Fruit fly (Drosophila melanogaster) whole organism, wandering third instar larva: ENCODE measurements around the gene CG44006.
A peak's percentile ranks its signal among the peaks of the same experiment; 100 is the strongest.

Source experiments
- Abd-B ChIP-seq: fragments of >200 bp; optimal IDR thresholded peaks from 2 replicates; lab custom pipeline; 2017; ENCODE audit warnings: missing biosample characterization, missing genetic modification characterization
- CG32264 ChIP-seq: fragments of 200-800 bp; sonication (Bioruptor generic); optimal IDR thresholded peaks from 2 replicates; lab custom pipeline; 2016; ENCODE audit warnings: missing biosample characterization, missing genetic modification characterization
- Dfd ChIP-seq: fragments of >200 bp; optimal IDR thresholded peaks from 2 replicates; lab custom pipeline; 2017; ENCODE audit warnings: missing biosample characterization, missing genetic modification characterization
- Dif ChIP-seq: fragments of 200-275, 200-300 bp; sonication (Bioruptor generic); optimal IDR thresholded peaks from 2 replicates; lab custom pipeline; 2018; ENCODE audit warnings: missing biosample characterization, missing genetic modification characterization; ENCODE audit not compliant: partially characterized antibody
- GATAd ChIP-seq: sonication (Bioruptor generic); optimal IDR thresholded peaks from 2 replicates; lab custom pipeline; 2016; ENCODE audit warnings: missing biosample characterization, missing genetic modification characterization
- HLH106 ChIP-seq: fragments of 200-800 bp; optimal IDR thresholded peaks from 3 replicates; lab custom pipeline; 2019; ENCODE audit warnings: missing biosample characterization, mild to moderate bottlenecking, missing genetic modification characterization, moderate library complexity
- Hnf4 ChIP-seq: fragments of 200-800 bp; sonication (Bioruptor generic); optimal IDR thresholded peaks from 2 replicates; lab custom pipeline; 2016; ENCODE audit warnings: missing biosample characterization, mild to moderate bottlenecking, missing genetic modification characterization
- Hr83 ChIP-seq: fragments of 200-300 bp; sonication (Bioruptor generic); optimal IDR thresholded peaks from 2 replicates; lab custom pipeline; 2016; ENCODE audit warnings: missing biosample characterization, mild to moderate bottlenecking, missing genetic modification characterization, moderate library complexity; ENCODE audit not compliant: poor library complexity, severe bottlenecking
- Jra ChIP-seq: sonication (Bioruptor generic); optimal IDR thresholded peaks from 2 replicates; lab custom pipeline; 2016; ENCODE audit warnings: missing biosample characterization, missing genetic modification characterization
- Mio ChIP-seq: sonication (Bioruptor generic); optimal IDR thresholded peaks from 2 replicates; lab custom pipeline; 2016; ENCODE audit warnings: missing biosample characterization, missing genetic modification characterization
- Myc ChIP-seq: fragments of >200 bp; optimal IDR thresholded peaks from 2 replicates; lab custom pipeline; 2017
- N ChIP-seq: fragments of >200 bp; optimal IDR thresholded peaks from 2 replicates; lab custom pipeline; 2018; ENCODE audit warnings: missing biosample characterization, missing external identifiers, missing genetic modification characterization
- OdsH ChIP-seq: fragments of 200-800 bp; sonication (Bioruptor generic); optimal IDR thresholded peaks from 2 replicates; lab custom pipeline; 2016; ENCODE audit warnings: missing biosample characterization, mild to moderate bottlenecking, missing genetic modification characterization
- Rel ChIP-seq, 2 experiments: fragments of 200-800 bp; sonication (Bioruptor generic) in 1 of 2; optimal IDR thresholded peaks; 2 replicates in 1 of 2; 3 replicates in 1 of 2; lab custom pipeline; 2016 to 2019; ENCODE audit warnings: mild to moderate bottlenecking in 2 of 2, missing biosample characterization in 2 of 2, missing genetic modification characterization in 2 of 2, moderate library complexity in 1 of 2
- Sp1 ChIP-seq: fragments of 200-800 bp; sonication (Bioruptor generic); optimal IDR thresholded peaks from 3 replicates; lab custom pipeline; 2019; ENCODE audit warnings: missing biosample characterization, mild to moderate bottlenecking, missing genetic modification characterization, moderate library complexity
- Vsx2 ChIP-seq: fragments of 200-300, 225-300 bp; sonication (Bioruptor generic); optimal IDR thresholded peaks from 2 replicates; lab custom pipeline; 2018; ENCODE audit warnings: missing biosample characterization, missing genetic modification characterization; ENCODE audit not compliant: partially characterized antibody
- br ChIP-seq: fragments of 200-800 bp; sonication (Bioruptor generic); optimal IDR thresholded peaks from 2 replicates; lab custom pipeline; 2016; ENCODE audit warnings: missing biosample characterization, missing genetic modification characterization
- brk ChIP-seq: fragments of 200-800 bp; sonication (Bioruptor generic); optimal IDR thresholded peaks from 2 replicates; lab custom pipeline; 2016; ENCODE audit warnings: missing biosample characterization, mild to moderate bottlenecking, missing genetic modification characterization
- dl ChIP-seq, 2 experiments: fragments of 175-275, 200-275 bp in 1 of 2; fragments of 200-275 bp in 1 of 2; sonication (Bioruptor generic); optimal IDR thresholded peaks; lab custom pipeline; 2018; ENCODE audit warnings: mild to moderate bottlenecking in 2 of 2, missing biosample characterization in 2 of 2, missing genetic modification characterization in 2 of 2, moderate library complexity in 2 of 2; ENCODE audit not compliant: partially characterized antibody in 2 of 2, insufficient read depth in 1 of 2
- dmrt93B ChIP-seq: fragments of 200-800 bp; sonication (Bioruptor generic); optimal IDR thresholded peaks from 2 replicates; lab custom pipeline; 2018; ENCODE audit warnings: missing biosample characterization, mild to moderate bottlenecking, missing genetic modification characterization
- dsf ChIP-seq: sonication (Bioruptor generic); optimal IDR thresholded peaks from 2 replicates; lab custom pipeline; 2016; ENCODE audit warnings: missing biosample characterization, missing genetic modification characterization, borderline replicate concordance
- ey ChIP-seq: fragments of 200-800 bp; sonication (Bioruptor generic); optimal IDR thresholded peaks from 2 replicates; lab custom pipeline; 2016; ENCODE audit warnings: missing biosample characterization, missing genetic modification characterization
- foxo ChIP-seq, 2 experiments: fragments of 200-800 bp; sonication (Bioruptor generic); optimal IDR thresholded peaks; 2 replicates in 1 of 2; 3 replicates in 1 of 2; lab custom pipeline; 2016 to 2017; ENCODE audit warnings: missing biosample characterization in 2 of 2, missing genetic modification characterization in 2 of 2
- fru ChIP-seq: fragments of 200-800 bp; sonication (Bioruptor generic); optimal IDR thresholded peaks from 3 replicates; lab custom pipeline; 2016; ENCODE audit warnings: missing biosample characterization, mild to moderate bottlenecking, missing genetic modification characterization
- h ChIP-seq: fragments of 200-800 bp; sonication (Bioruptor generic); optimal IDR thresholded peaks from 3 replicates; lab custom pipeline; 2016; ENCODE audit warnings: missing biosample characterization, mild to moderate bottlenecking, missing genetic modification characterization
- jim ChIP-seq: fragments of 175-275, 200-325 bp; sonication (Bioruptor generic); optimal IDR thresholded peaks from 2 replicates; lab custom pipeline; 2016; ENCODE audit warnings: missing biosample characterization, mild to moderate bottlenecking, missing genetic modification characterization
- pan ChIP-seq: fragments of >200 bp; optimal IDR thresholded peaks from 2 replicates; lab custom pipeline; 2017
- psq ChIP-seq: fragments of 200-800 bp; sonication (Bioruptor generic); optimal IDR thresholded peaks from 3 replicates; lab custom pipeline; 2017; ENCODE audit warnings: missing biosample characterization, mild to moderate bottlenecking, missing genetic modification characterization, moderate library complexity
- rgr ChIP-seq: fragments of 200-800 bp; sonication (Bioruptor generic); optimal IDR thresholded peaks from 3 replicates; lab custom pipeline; 2016; ENCODE audit warnings: missing biosample characterization, mild to moderate bottlenecking, missing genetic modification characterization
- sage ChIP-seq: fragments of 200-800 bp; sonication (Bioruptor generic); optimal IDR thresholded peaks from 2 replicates; lab custom pipeline; 2016; ENCODE audit warnings: missing biosample characterization, mild to moderate bottlenecking, missing genetic modification characterization
- sv ChIP-seq: fragments of 200-800 bp; sonication (Bioruptor generic); optimal IDR thresholded peaks from 3 replicates; lab custom pipeline; 2016; ENCODE audit warnings: missing biosample characterization, missing genetic modification characterization
- tai ChIP-seq: sonication (Bioruptor generic); optimal IDR thresholded peaks from 2 replicates; lab custom pipeline; 2016; ENCODE audit warnings: missing biosample characterization, missing genetic modification characterization
- usp ChIP-seq: fragments of >200 bp; optimal IDR thresholded peaks from 2 replicates; lab custom pipeline; 2017; ENCODE audit warnings: missing biosample characterization, missing genetic modification characterization
- woc ChIP-seq: sonication (Bioruptor generic); optimal IDR thresholded peaks from 2 replicates; lab custom pipeline; 2016; ENCODE audit warnings: missing biosample characterization, mild to moderate bottlenecking, missing genetic modification characterization

The CG44006 gene

DNA sequence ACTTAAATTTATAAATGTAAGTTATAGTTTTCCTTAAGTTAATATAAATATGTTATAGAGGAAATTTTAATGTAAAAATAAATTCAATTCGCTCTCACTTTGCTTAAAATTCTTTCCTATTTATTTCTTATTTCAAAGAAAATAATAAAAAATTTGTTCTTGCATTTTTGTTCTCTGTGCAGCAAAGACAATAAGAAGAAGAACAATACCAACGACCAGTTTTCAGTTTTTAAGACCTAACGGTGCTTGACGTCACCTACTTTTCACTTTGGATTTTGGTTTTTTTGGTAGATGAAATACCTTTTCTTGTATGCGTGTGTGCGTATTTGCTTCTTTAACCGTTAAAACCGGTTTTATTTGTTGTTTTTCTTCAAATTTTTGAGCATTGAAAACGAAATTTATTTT lies 32.2 kb upstream of the CG44006 start:
- TF ChIP-seq GATAd (GFP tag; lab: Kevin White, UChicago), result no peak
- no peak for TF ChIP-seq tai (GFP tag; lab: Kevin White, UChicago)
- no peak for TF ChIP-seq sage
- TF ChIP-seq OdsH, result no peak
- no peak for TF ChIP-seq rgr (GFP tag; lab: Kevin White, UChicago)
- no peak for TF ChIP-seq jim (GFP tag; lab: Kevin White, UChicago)
- TF ChIP-seq Dfd (GFP tag; lab: Kevin White, UChicago), result no peak
- no peak for TF ChIP-seq Abd-B (GFP tag; lab: Kevin White, UChicago)
- TF ChIP-seq foxo (GFP tag; optimal IDR thresholded peaks at IDR 0.05; lab: Kevin White, UChicago), result no peak
- TF ChIP-seq Myc (lab: Kevin White, UChicago), result no peak
- TF ChIP-seq sv (GFP tag; lab: Kevin White, UChicago), result no peak
- TF ChIP-seq h (GFP tag; lab: Kevin White, UChicago), result no peak
- TF ChIP-seq psq (GFP tag; lab: Kevin White, UChicago), result no peak
- TF ChIP-seq Jra, result no peak
- TF ChIP-seq Sp1, result no peak
- no peak for TF ChIP-seq Mio (GFP tag; lab: Kevin White, UChicago)
- TF ChIP-seq woc (GFP tag; lab: Kevin White, UChicago), result no peak
- no peak for TF ChIP-seq CG32264 (GFP tag; lab: Kevin White, UChicago)
- TF ChIP-seq Vsx2 (GFP tag; lab: Kevin White, UChicago), result no peak
- TF ChIP-seq HLH106 (tag; lab: Kevin White, UChicago), result no peak

dm6 chr3L:18101421-18101996 lies 31.6 kb upstream of the CG44006 start:
- TF ChIP-seq fru (peak; percentile 31), sv (GFP tag; lab: Kevin White, UChicago) (no peak), woc (GFP tag; lab: Kevin White, UChicago) (peak; percentile 7)

- TF ChIP-seq Dif (GFP tag; lab: Kevin White, UChicago) (no peak), ey (GFP tag; lab: Kevin White, UChicago) (peak; percentile 46), dsf (GFP tag; lab: Kevin White, UChicago) (no peak), rgr (GFP tag; lab: Kevin White, UChicago) (peak; percentile 48), Mio (GFP tag; lab: Kevin White, UChicago) (no peak), tai (GFP tag; lab: Kevin White, UChicago) (no peak), Sp1 (peak; percentile 12), Rel (GFP tag; optimal IDR thresholded peaks at IDR 0.05; lab: Kevin White, UChicago) (no peak), Rel (tag; optimal IDR thresholded peaks at IDR 0.05; lab: Kevin White, UChicago) (peak; percentile 6), OdsH (peak; percentile 10), Hr83 (GFP tag; lab: Kevin White, UChicago) (no peak), N (GFP tag; lab: Kevin White, UChicago) (no peak), fru (peak; percentile 35), sage (no peak), foxo (GFP tag; optimal IDR thresholded peaks at IDR 0.05; lab: Kevin White, UChicago) (peak in 1 of 2 experiments; percentile 43), h (GFP tag; lab: Kevin White, UChicago) (peak; percentile 37), br (GFP tag; lab: Kevin White, UChicago) (peak; percentile 53), Hnf4 (GFP tag; lab: Kevin White, UChicago) (no peak), HLH106 (tag; lab: Kevin White, UChicago) (peak; percentile 24), dmrt93B (GFP tag; lab: Kevin White, UChicago) (no peak), pan (lab: Kevin White, UChicago) (no peak)
Observed at dm6 chr3L:18099715-18100114, 29.8 kb upstream of the CG44006 start.

dm6 chr3L:18096726-18097125 lies 26.8 kb upstream of the CG44006 start:
- TF ChIP-seq HLH106 (tag; lab: Kevin White, UChicago), result no peak
- no peak for TF ChIP-seq OdsH
- no peak for TF ChIP-seq pan (lab: Kevin White, UChicago)
- TF ChIP-seq GATAd (GFP tag; lab: Kevin White, UChicago), result no peak
- TF ChIP-seq dl (GFP tag; optimal IDR thresholded peaks at IDR 0.05; lab: Kevin White, UChicago; ENCODE audit: insufficient read depth in 1 of 2, partially characterized antibody in 2 of 2), result no peak
- TF ChIP-seq N (GFP tag; lab: Kevin White, UChicago), result no peak
- no peak for TF ChIP-seq Rel (GFP tag; optimal IDR thresholded peaks at IDR 0.05; lab: Kevin White, UChicago)
- no peak for TF ChIP-seq Rel (tag; optimal IDR thresholded peaks at IDR 0.05; lab: Kevin White, UChicago)
- no peak for TF ChIP-seq Sp1
- TF ChIP-seq dsf (GFP tag; lab: Kevin White, UChicago), result no peak
- no peak for TF ChIP-seq brk (GFP tag; lab: Kevin White, UChicago)
- TF ChIP-seq Hr83 (GFP tag; lab: Kevin White, UChicago), result no peak
- TF ChIP-seq usp, result no peak
- TF ChIP-seq woc (GFP tag; lab: Kevin White, UChicago), result no peak
